Worm (Caenorhabditis elegans) whole organism, L4/young adult: ENCODE results near the gene idpp-12.
"Not testable (repeated sequence)": the region's sequence is repeated elsewhere in the genome, so short reads cannot be mapped to it uniquely, and the experiment has no call there.

Source experiments
- W03F9.2 ChIP-seq: fragments of 150-350 bp; optimal IDR thresholded peaks from 2 replicates; lab custom pipeline; 2014; ENCODE audit warnings: missing biosample characterization, missing genetic modification characterization
- dao-5 ChIP-seq: sonication (generic microtip); optimal IDR thresholded peaks from 2 replicates; lab custom pipeline; 2016; ENCODE audit warnings: missing genotype, missing genetic modification characterization, moderate library complexity, missing compliant biosample characterization
- him-1 ChIP-seq: sonication (generic microtip); optimal IDR thresholded peaks from 2 replicates; lab custom pipeline; 2016; ENCODE audit warnings: missing genotype, missing genetic modification reagents, missing genetic modification characterization, missing compliant biosample characterization

idpp-12 gene

DNA sequence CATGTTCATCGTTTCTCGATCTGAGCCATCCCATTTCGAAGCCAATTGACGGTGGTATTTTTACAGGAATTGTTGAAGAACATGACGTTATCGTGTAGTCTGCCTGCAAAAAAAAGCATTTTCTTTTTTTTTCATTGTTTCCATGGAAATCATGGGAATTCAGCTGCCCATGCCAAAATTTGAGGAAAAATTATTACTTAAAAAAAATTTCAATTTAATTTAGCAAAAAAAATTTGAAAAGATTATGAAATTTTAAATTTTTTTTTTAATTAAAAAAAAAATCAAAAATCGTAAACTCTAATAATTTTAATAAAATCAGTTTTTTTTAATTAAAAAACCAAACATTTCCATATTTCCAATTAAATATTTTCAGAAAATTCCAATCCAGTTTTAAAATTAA lies 28.0 kb downstream of the idpp-12 start, which contains the start of gene F42A6.5:
TSS of gene F42A6.5 (minus strand) at position 101 of the 400 bp plus-strand sequence.
- not testable (repeated sequence) for TF ChIP-seq W03F9.2, him-1, dao-5 (tag; lab: Kevin White, UChicago)

- TF ChIP-seq dao-5 (tag; lab: Kevin White, UChicago) (no peak), W03F9.2 (tag; lab: Kevin White, UChicago) (peak; percentile 20), him-1 (tag; lab: Kevin White, UChicago) (no peak)
Measured at ce11 chrIV:3336585-3336984, 32.8 kb downstream of the idpp-12 start, which contains the start of gene F42A6.6. Gene F42A6.6 (minus strand): TSS chrIV:3336873.

DNA sequence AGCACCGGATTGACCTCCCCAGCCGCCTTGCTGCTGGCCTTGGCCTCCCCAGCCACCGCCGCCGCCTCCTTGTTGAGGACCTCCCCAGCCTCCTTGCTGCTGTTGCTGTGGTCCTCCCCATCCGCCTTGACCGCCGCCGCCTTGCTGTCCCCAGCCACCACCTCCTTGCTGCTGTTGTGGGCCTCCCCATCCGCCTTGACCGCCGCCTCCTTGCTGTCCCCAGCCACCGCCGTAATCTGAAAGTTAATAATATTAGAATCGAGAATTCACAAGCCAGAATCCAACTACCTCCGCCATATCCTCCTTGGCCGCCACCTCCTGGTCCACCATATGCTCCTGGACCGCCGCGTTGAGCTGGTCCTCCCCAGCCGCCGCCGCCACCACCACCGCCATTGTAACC lies 33.5 kb downstream of the idpp-12 start:
- TF ChIP-seq him-1 (tag; lab: Kevin White, UChicago) (no peak), W03F9.2 (tag; lab: Kevin White, UChicago) (no peak), dao-5 (tag; lab: Kevin White, UChicago) (no peak)

DNA sequence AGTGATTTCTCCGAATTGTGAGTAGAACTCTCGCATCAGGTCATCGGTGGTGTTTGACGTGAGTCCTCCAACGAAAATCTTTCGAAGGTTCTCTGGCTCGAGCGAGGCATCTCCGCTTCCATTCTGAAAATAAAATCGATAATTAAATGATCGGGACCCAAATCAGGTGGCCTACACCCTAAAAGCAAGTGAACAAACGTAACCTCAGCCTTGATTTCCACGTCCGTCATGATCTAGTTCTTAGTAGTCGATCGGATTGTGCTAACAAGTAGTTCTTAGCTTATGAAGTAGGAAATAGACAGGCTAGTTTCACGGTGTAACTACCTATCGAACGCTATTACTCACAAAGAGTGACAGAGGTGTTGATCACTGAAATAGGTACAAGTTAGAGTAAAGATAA lies 34.4 kb downstream of the idpp-12 start:
- TF ChIP-seq W03F9.2 (tag; lab: Kevin White, UChicago) (no peak), him-1 (tag; lab: Kevin White, UChicago) (no peak), dao-5 (tag; lab: Kevin White, UChicago) (no peak)

DNA sequence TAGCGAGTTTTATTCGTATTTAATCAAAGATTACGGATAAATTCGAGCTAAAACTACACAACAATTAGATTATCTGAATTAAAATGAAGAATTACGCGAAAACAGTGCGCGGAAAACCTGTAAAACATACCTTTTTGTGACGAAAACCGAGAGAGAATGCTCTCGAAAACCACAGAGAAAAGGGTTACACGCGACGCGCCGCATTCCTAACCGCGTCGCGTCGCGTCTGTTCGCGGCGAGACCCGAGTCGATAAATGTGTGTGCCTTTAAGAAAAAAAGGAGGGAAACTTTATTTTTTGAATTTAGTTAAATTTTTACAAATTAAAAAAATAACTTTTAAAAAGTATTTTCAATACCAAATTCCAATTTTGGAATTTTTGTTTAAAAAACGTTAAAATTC lies 34.9 kb downstream of the idpp-12 start, which contains the start of gene hrpa-1:
TSS of gene hrpa-1 (minus strand) at position 192 of the 400 bp plus-strand sequence.
- TF ChIP-seq him-1 (tag; lab: Kevin White, UChicago) (peak; percentile 47), W03F9.2 (tag; lab: Kevin White, UChicago) (peak; percentile 78), dao-5 (tag; lab: Kevin White, UChicago) (no peak)

ce11 chrIV:3341170-3341569 lies 37.4 kb downstream of the idpp-12 start, which contains the start of gene F42A6.2:
Gene F42A6.2 (plus strand): TSS chrIV:3341470.
- TF ChIP-seq W03F9.2 (tag; lab: Kevin White, UChicago) (no peak), him-1 (tag; lab: Kevin White, UChicago) (no peak), dao-5 (tag; lab: Kevin White, UChicago) (no peak)

ce11 chrIV:3345484-3345883 lies 41.7 kb downstream of the idpp-12 start:
- TF ChIP-seq dao-5 (tag; lab: Kevin White, UChicago) (no peak), W03F9.2 (tag; lab: Kevin White, UChicago) (no peak), him-1 (tag; lab: Kevin White, UChicago) (no peak)

DNA sequence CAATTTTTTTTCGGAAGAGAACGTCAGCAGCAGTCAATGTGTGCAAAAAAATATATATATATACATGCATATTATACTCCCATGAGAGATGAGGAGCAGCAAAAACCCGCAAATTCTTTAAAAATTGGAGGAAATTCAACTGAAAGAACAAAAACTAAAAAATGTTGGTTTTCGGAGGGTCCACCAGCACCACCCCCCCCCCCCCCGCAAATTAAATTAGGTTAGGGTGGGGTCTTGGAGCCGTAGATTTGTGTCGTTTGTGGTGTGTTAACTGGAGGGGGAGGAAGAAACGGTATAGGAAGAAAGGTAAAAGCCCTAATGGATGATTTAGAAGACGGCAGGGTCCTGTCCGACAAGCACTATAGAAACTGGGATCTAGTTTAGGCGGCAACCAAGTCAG lies 44.5 kb downstream of the idpp-12 start:
- TF ChIP-seq W03F9.2 (tag; lab: Kevin White, UChicago) (no peak), him-1 (tag; lab: Kevin White, UChicago) (no peak), dao-5 (tag; lab: Kevin White, UChicago) (no peak)

DNA sequence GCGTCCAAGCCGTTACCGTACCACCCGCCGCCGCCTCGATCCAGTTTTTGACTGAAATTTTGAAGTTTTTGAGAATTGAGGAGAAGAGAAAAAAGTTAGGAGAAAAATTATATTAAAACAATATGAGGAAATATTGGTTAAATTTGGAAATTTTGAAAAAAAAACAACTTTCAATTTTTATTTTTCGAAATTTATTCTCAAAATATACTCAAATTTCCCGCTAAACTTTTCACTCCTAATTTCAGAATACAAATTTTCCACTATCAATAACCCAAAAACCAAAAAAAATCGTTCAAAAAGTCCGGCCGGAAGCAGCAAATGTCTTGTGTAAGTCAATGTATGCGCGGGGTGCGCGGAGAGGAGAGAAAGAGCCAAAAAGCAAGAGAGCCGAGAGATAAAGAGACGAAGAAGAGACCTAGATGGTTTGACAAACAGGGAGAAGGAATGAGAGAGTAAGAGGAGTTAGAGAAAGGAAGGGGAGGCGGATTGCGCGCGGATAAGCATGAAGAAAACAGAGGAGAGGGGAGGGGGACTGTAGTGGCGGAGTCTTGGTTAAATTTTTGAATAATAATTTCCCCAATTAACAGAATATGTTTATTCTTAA lies 46.3 kb downstream of the idpp-12 start, which contains the start of gene elks-1:
TSS of gene elks-1 (minus strand) at position 51 of the 604 bp plus-strand sequence.
- TF ChIP-seq him-1 (tag; lab: Kevin White, UChicago): no peak
- no peak for TF ChIP-seq W03F9.2 (tag; lab: Kevin White, UChicago)
- no peak for TF ChIP-seq dao-5 (tag; lab: Kevin White, UChicago)

ce11 chrIV:3352019-3352418 lies 48.2 kb downstream of the idpp-12 start:
- TF ChIP-seq him-1 (tag; lab: Kevin White, UChicago) (no peak), dao-5 (tag; lab: Kevin White, UChicago) (no peak), W03F9.2 (tag; lab: Kevin White, UChicago) (no peak)
